Worm (Caenorhabditis elegans) whole organism, L1 larva: Measurements from ENCODE around the gene glb-23.

Experiments
- blmp-1 ChIP-seq: fragments of 150-350 bp; optimal IDR thresholded peaks from 2 replicates; lab custom pipeline; 2014; ENCODE audit warnings: missing biosample characterization, missing genetic modification characterization
- egl-27 ChIP-seq, 2 experiments: fragments of 150-350 bp in 1 of 2; sonication (generic microtip); optimal IDR thresholded peaks; 3 replicates each; lab custom pipeline; 2017 to 2018; ENCODE audit warnings: missing biosample characterization in 2 of 2, missing genetic modification characterization in 2 of 2, missing genetic modification reagents in 2 of 2
- nhr-11 ChIP-seq: fragments of 150-350 bp; optimal IDR thresholded peaks from 2 replicates; lab custom pipeline; 2014; ENCODE audit warnings: missing biosample characterization, missing genetic modification characterization
- nhr-19 ChIP-seq: fragments of 200-800 bp; sonication (Bioruptor generic); conservative IDR thresholded peaks from 2 replicates; pipeline ENCODE4 v1.3.6; 2022; ENCODE audit warnings: missing genetic modification characterization, missing compliant biosample characterization
- nhr-237 ChIP-seq: fragments of 150-350 bp; optimal IDR thresholded peaks from 2 replicates; lab custom pipeline; 2014; ENCODE audit warnings: missing biosample characterization, missing genetic modification characterization
- nhr-76 ChIP-seq: sonication (generic microtip); optimal IDR thresholded peaks from 2 replicates; lab custom pipeline; 2017; ENCODE audit warnings: missing biosample characterization, missing genetic modification characterization
- snpc-4 ChIP-seq: fragments of 150-350 bp; optimal IDR thresholded peaks from 2 replicates; lab custom pipeline; 2014; ENCODE audit warnings: missing biosample characterization, missing genetic modification characterization
- swsn-7 ChIP-seq: sonication (generic microtip); optimal IDR thresholded peaks from 2 replicates; lab custom pipeline; 2016; ENCODE audit warnings: missing genetic modification characterization, missing compliant biosample characterization
- unc-130 ChIP-seq: fragments of 150-350 bp; optimal IDR thresholded peaks from 2 replicates; lab custom pipeline; 2017; ENCODE audit warnings: missing biosample characterization, missing genetic modification characterization, inconsistent platforms
- unc-62 ChIP-seq: fragments of 150-350 bp; optimal IDR thresholded peaks from 2 replicates; lab custom pipeline; 2014; ENCODE audit warnings: missing biosample characterization, missing genetic modification reagents, missing genetic modification characterization
- zag-1 ChIP-seq: fragments of 150-350 bp; optimal IDR thresholded peaks from 2 replicates; lab custom pipeline; 2014; ENCODE audit warnings: missing biosample characterization, missing genetic modification characterization

DNA sequence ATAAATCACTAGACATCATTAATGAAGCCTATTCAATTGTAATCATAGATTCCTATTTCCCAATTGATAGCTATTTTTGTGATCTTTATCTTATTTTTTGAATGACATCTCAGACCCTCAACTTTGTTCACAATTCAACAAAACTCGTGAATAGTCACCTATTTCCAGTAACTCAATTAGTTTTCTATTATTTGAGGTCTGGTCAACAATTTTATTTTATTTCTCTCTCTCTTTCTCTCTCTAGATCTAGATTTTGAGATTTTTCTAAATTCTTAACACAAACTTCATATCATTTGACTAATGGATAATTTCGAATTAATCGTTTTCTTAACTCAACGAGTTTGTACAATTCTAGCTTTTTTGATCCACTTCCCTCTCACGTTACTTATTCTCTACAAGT, 45.8 kb downstream of the glb-23 start, which contains the start of gene str-1:
- no peak for TF ChIP-seq swsn-7 (tag; lab: Kevin White, UChicago)
- TF ChIP-seq unc-62, result no peak
- no peak for TF ChIP-seq nhr-11
- no peak for TF ChIP-seq blmp-1
- TF ChIP-seq nhr-237 (tag; lab: Kevin White, UChicago), result no peak
- no peak for TF ChIP-seq nhr-76 (tag; lab: Kevin White, UChicago)
- no peak for TF ChIP-seq nhr-19 (GFP tag; lab: Robert Waterston, UW)
- TF ChIP-seq zag-1, result no peak
- TF ChIP-seq unc-130 (tag; lab: Kevin White, UChicago), result no peak
- TF ChIP-seq snpc-4 (tag; lab: Kevin White, UChicago), result no peak
- no peak for TF ChIP-seq egl-27 (tag; optimal IDR thresholded peaks at IDR 0.05; lab: Kevin White, UChicago)
